Fruit fly (Drosophila melanogaster) whole organism, wandering third instar larva: ENCODE data around the gene CG10839.

ENCODE experiments used
- Abd-B ChIP-seq: fragments of >200 bp; optimal IDR thresholded peaks from 2 replicates; lab custom pipeline; 2017; ENCODE audit warnings: missing biosample characterization, missing genetic modification characterization
- CG32264 ChIP-seq: fragments of 200-800 bp; sonication (Bioruptor generic); optimal IDR thresholded peaks from 2 replicates; lab custom pipeline; 2016; ENCODE audit warnings: missing biosample characterization, missing genetic modification characterization
- CG9705 ChIP-seq: fragments of 200-800 bp; sonication (Bioruptor generic); optimal IDR thresholded peaks from 2 replicates; lab custom pipeline; 2018; ENCODE audit warnings: missing biosample characterization, mild to moderate bottlenecking, missing genetic modification characterization
- CrebA ChIP-seq: fragments of 200-800 bp; sonication (Bioruptor generic); optimal IDR thresholded peaks from 2 replicates; lab custom pipeline; 2016; ENCODE audit warnings: missing biosample characterization, mild to moderate bottlenecking, missing genetic modification characterization, borderline replicate concordance
- Dif ChIP-seq: fragments of 200-275, 200-300 bp; sonication (Bioruptor generic); optimal IDR thresholded peaks from 2 replicates; lab custom pipeline; 2018; ENCODE audit warnings: missing biosample characterization, missing genetic modification characterization; ENCODE audit not compliant: partially characterized antibody
- GATAd ChIP-seq: sonication (Bioruptor generic); optimal IDR thresholded peaks from 2 replicates; lab custom pipeline; 2016; ENCODE audit warnings: missing biosample characterization, missing genetic modification characterization
- Hr78 ChIP-seq: fragments of >200 bp; optimal IDR thresholded peaks from 2 replicates; lab custom pipeline; 2017; ENCODE audit warnings: missing biosample characterization, missing genetic modification characterization
- Hr83 ChIP-seq: fragments of 200-300 bp; sonication (Bioruptor generic); optimal IDR thresholded peaks from 2 replicates; lab custom pipeline; 2016; ENCODE audit warnings: missing biosample characterization, mild to moderate bottlenecking, missing genetic modification characterization, moderate library complexity; ENCODE audit not compliant: poor library complexity, severe bottlenecking
- Jra ChIP-seq: sonication (Bioruptor generic); optimal IDR thresholded peaks from 2 replicates; lab custom pipeline; 2016; ENCODE audit warnings: missing biosample characterization, missing genetic modification characterization
- Mio ChIP-seq: sonication (Bioruptor generic); optimal IDR thresholded peaks from 2 replicates; lab custom pipeline; 2016; ENCODE audit warnings: missing biosample characterization, missing genetic modification characterization
- Myc ChIP-seq: fragments of >200 bp; optimal IDR thresholded peaks from 2 replicates; lab custom pipeline; 2017
- N ChIP-seq: fragments of >200 bp; optimal IDR thresholded peaks from 2 replicates; lab custom pipeline; 2018; ENCODE audit warnings: missing biosample characterization, missing external identifiers, missing genetic modification characterization
- OdsH ChIP-seq: fragments of 200-800 bp; sonication (Bioruptor generic); optimal IDR thresholded peaks from 2 replicates; lab custom pipeline; 2016; ENCODE audit warnings: missing biosample characterization, mild to moderate bottlenecking, missing genetic modification characterization
- Rel ChIP-seq, 2 experiments: fragments of 200-800 bp; sonication (Bioruptor generic) in 1 of 2; optimal IDR thresholded peaks; 2 replicates in 1 of 2; 3 replicates in 1 of 2; lab custom pipeline; 2016 to 2019; ENCODE audit warnings: mild to moderate bottlenecking in 2 of 2, missing biosample characterization in 2 of 2, missing genetic modification characterization in 2 of 2, moderate library complexity in 1 of 2
- Sp1 ChIP-seq: fragments of 200-800 bp; sonication (Bioruptor generic); optimal IDR thresholded peaks from 3 replicates; lab custom pipeline; 2019; ENCODE audit warnings: missing biosample characterization, mild to moderate bottlenecking, missing genetic modification characterization, moderate library complexity
- Vsx2 ChIP-seq: fragments of 200-300, 225-300 bp; sonication (Bioruptor generic); optimal IDR thresholded peaks from 2 replicates; lab custom pipeline; 2018; ENCODE audit warnings: missing biosample characterization, missing genetic modification characterization; ENCODE audit not compliant: partially characterized antibody
- br ChIP-seq: fragments of 200-800 bp; sonication (Bioruptor generic); optimal IDR thresholded peaks from 2 replicates; lab custom pipeline; 2016; ENCODE audit warnings: missing biosample characterization, missing genetic modification characterization
- brk ChIP-seq: fragments of 200-800 bp; sonication (Bioruptor generic); optimal IDR thresholded peaks from 2 replicates; lab custom pipeline; 2016; ENCODE audit warnings: missing biosample characterization, mild to moderate bottlenecking, missing genetic modification characterization
- dl ChIP-seq, 2 experiments: fragments of 175-275, 200-275 bp in 1 of 2; fragments of 200-275 bp in 1 of 2; sonication (Bioruptor generic); optimal IDR thresholded peaks; lab custom pipeline; 2018; ENCODE audit warnings: mild to moderate bottlenecking in 2 of 2, missing biosample characterization in 2 of 2, missing genetic modification characterization in 2 of 2, moderate library complexity in 2 of 2; ENCODE audit not compliant: partially characterized antibody in 2 of 2, insufficient read depth in 1 of 2
- dmrt93B ChIP-seq: fragments of 200-800 bp; sonication (Bioruptor generic); optimal IDR thresholded peaks from 2 replicates; lab custom pipeline; 2018; ENCODE audit warnings: missing biosample characterization, mild to moderate bottlenecking, missing genetic modification characterization
- foxo ChIP-seq, 2 experiments: fragments of 200-800 bp; sonication (Bioruptor generic); optimal IDR thresholded peaks; 2 replicates in 1 of 2; 3 replicates in 1 of 2; lab custom pipeline; 2016 to 2017; ENCODE audit warnings: missing biosample characterization in 2 of 2, missing genetic modification characterization in 2 of 2
- fru ChIP-seq: fragments of 200-800 bp; sonication (Bioruptor generic); optimal IDR thresholded peaks from 3 replicates; lab custom pipeline; 2016; ENCODE audit warnings: missing biosample characterization, mild to moderate bottlenecking, missing genetic modification characterization
- h ChIP-seq: fragments of 200-800 bp; sonication (Bioruptor generic); optimal IDR thresholded peaks from 3 replicates; lab custom pipeline; 2016; ENCODE audit warnings: missing biosample characterization, mild to moderate bottlenecking, missing genetic modification characterization
- lola ChIP-seq: fragments of >200 bp; optimal IDR thresholded peaks from 2 replicates; lab custom pipeline; 2017; ENCODE audit warnings: missing biosample characterization, missing genetic modification characterization
- pan ChIP-seq: fragments of >200 bp; optimal IDR thresholded peaks from 2 replicates; lab custom pipeline; 2017
- psq ChIP-seq: fragments of 200-800 bp; sonication (Bioruptor generic); optimal IDR thresholded peaks from 3 replicates; lab custom pipeline; 2017; ENCODE audit warnings: missing biosample characterization, mild to moderate bottlenecking, missing genetic modification characterization, moderate library complexity
- rgr ChIP-seq: fragments of 200-800 bp; sonication (Bioruptor generic); optimal IDR thresholded peaks from 3 replicates; lab custom pipeline; 2016; ENCODE audit warnings: missing biosample characterization, mild to moderate bottlenecking, missing genetic modification characterization
- tai ChIP-seq: sonication (Bioruptor generic); optimal IDR thresholded peaks from 2 replicates; lab custom pipeline; 2016; ENCODE audit warnings: missing biosample characterization, missing genetic modification characterization
- usp ChIP-seq: fragments of >200 bp; optimal IDR thresholded peaks from 2 replicates; lab custom pipeline; 2017; ENCODE audit warnings: missing biosample characterization, missing genetic modification characterization
- woc ChIP-seq: sonication (Bioruptor generic); optimal IDR thresholded peaks from 2 replicates; lab custom pipeline; 2016; ENCODE audit warnings: missing biosample characterization, mild to moderate bottlenecking, missing genetic modification characterization

The CG10839 gene

DNA sequence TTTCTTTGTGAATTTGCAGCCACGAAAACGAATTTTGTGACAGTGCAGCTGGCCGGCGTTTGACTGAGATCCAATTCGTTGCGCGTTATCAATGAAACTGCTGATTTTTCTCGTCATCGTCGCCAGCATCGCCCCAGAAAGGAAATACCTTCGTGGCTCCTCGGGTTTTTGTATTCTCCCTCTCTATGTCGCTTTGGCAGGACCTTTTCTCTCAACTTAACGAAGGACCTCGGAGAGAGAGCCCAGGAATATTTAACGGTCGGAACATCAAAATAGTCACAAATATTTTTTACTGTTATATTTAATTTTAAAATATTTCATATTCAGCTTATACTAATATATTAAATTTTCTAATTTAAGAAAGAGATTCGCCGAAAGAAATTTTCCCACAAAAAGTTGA, 17.0 kb upstream of the CG10839 start, which contains the start of gene beat-Ib:
Gene beat-Ib (minus strand): TSS at position 101 of the 400 bp plus-strand sequence.
- TF ChIP-seq dmrt93B (no peak), woc (GFP tag; lab: Kevin White, UChicago) (no peak), CG9705 (GFP tag; lab: Kevin White, UChicago) (no peak), usp (GFP tag; lab: Kevin White, UChicago) (no peak)

dm6 chr2L:16000199-16000598, 20.9 kb downstream of the CG10839 start, which contains the start of gene beat-Ic:
TSS of gene beat-Ic (plus strand) at chr2L:16000291.
- TF ChIP-seq brk (GFP tag; lab: Kevin White, UChicago) (no peak), Hr78 (GFP tag; lab: Kevin White, UChicago) (no peak), CrebA (GFP tag; lab: Kevin White, UChicago) (no peak), Vsx2 (GFP tag; lab: Kevin White, UChicago) (no peak), Myc (lab: Kevin White, UChicago) (no peak), OdsH (GFP tag; lab: Kevin White, UChicago) (no peak)

- TF ChIP-seq Vsx2 (GFP tag; lab: Kevin White, UChicago): no peak
- no peak for TF ChIP-seq Hr83 (GFP tag; lab: Kevin White, UChicago)
- no peak for TF ChIP-seq fru (GFP tag; lab: Kevin White, UChicago)
Observed at dm6 chr2L:16003541-16003940, 24.3 kb downstream of the CG10839 start, which contains the start of gene CG34167. TSS of gene CG34167 (minus strand) at chr2L:16003641.

DNA sequence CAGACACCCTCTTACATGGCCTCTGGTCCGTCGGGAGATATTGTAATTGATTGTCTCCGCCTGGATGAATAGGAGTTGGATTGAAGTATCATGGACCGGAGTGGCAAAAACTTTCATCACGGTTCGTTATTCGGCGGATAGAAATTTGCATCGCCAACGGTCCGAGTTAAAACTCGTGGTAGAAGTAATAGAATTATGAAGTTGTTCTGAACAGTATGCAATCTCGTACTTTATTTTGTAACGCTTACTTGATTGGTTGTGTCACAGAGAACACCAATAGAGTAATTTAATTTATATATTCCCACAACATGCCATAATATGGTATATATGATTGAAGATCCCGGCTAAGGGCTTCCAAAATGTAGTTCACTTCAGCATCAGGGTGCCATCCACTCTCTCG, 24.7 kb downstream of the CG10839 start, which contains the start of the genes CG13245 and CG43816:
Gene CG13245 (plus strand): TSS at position 301 of the 400 bp plus-strand sequence.
Gene CG43816 (plus strand): TSS at position 301 of the 400 bp plus-strand sequence.
- no peak for TF ChIP-seq br (GFP tag; lab: Kevin White, UChicago)
- no peak for TF ChIP-seq Mio (GFP tag; lab: Kevin White, UChicago)
- no peak for TF ChIP-seq usp (GFP tag; lab: Kevin White, UChicago)
- no peak for TF ChIP-seq Dif (GFP tag; lab: Kevin White, UChicago)
- no peak for TF ChIP-seq foxo (GFP tag; optimal IDR thresholded peaks at IDR 0.05; lab: Kevin White, UChicago)
- TF ChIP-seq GATAd (GFP tag; lab: Kevin White, UChicago): no peak
- no peak for TF ChIP-seq dmrt93B
- TF ChIP-seq h (GFP tag; lab: Kevin White, UChicago): no peak
- TF ChIP-seq lola: no peak
- no peak for TF ChIP-seq Hr83 (GFP tag; lab: Kevin White, UChicago)
- TF ChIP-seq Jra (GFP tag; lab: Kevin White, UChicago): no peak
- TF ChIP-seq N (GFP tag; lab: Kevin White, UChicago): no peak
- TF ChIP-seq Hr78 (GFP tag; lab: Kevin White, UChicago): no peak
- no peak for TF ChIP-seq psq
- no peak for TF ChIP-seq Myc (lab: Kevin White, UChicago)
- no peak for TF ChIP-seq CG32264
- no peak for TF ChIP-seq woc (GFP tag; lab: Kevin White, UChicago)

DNA sequence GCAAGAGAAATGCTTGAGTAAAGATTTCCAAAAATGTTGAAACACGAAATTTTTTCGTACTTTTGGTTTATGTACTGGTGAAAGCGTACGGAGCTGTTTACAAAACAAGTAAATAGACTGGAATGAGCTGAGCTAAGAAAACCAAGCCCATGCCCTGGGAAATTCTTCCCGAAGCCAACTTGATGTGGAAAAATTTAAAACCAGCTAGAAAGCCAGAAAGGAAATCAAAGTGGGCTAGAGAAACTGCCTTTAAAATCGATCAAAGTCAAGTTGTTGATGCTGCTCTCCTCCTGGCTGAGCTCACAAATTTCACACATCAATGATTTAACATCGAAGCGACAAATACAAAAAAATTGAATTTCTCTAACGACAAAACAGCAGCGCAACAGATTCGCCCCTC, 26.9 kb downstream of the CG10839 start, which contains the start of gene CG31820:
Gene CG31820 (minus strand): TSS at position 101 of the 400 bp plus-strand sequence.
- no peak for TF ChIP-seq foxo (GFP tag; optimal IDR thresholded peaks at IDR 0.05; lab: Kevin White, UChicago)
- no peak for TF ChIP-seq Rel (GFP tag; optimal IDR thresholded peaks at IDR 0.05; lab: Kevin White, UChicago)
- no peak for TF ChIP-seq Rel (tag; optimal IDR thresholded peaks at IDR 0.05; lab: Kevin White, UChicago)
- TF ChIP-seq lola: no peak
- TF ChIP-seq Abd-B (GFP tag; lab: Kevin White, UChicago): no peak
- TF ChIP-seq Sp1 (GFP tag; lab: Kevin White, UChicago): no peak
- TF ChIP-seq dl (GFP tag; optimal IDR thresholded peaks at IDR 0.05; lab: Kevin White, UChicago; ENCODE audit: insufficient read depth in 1 of 2, partially characterized antibody in 2 of 2): no peak
- TF ChIP-seq fru (GFP tag; lab: Kevin White, UChicago): no peak
- no peak for TF ChIP-seq pan (lab: Kevin White, UChicago)
- no peak for TF ChIP-seq Vsx2 (GFP tag; lab: Kevin White, UChicago)
- no peak for TF ChIP-seq GATAd (GFP tag; lab: Kevin White, UChicago)
- no peak for TF ChIP-seq tai
- no peak for TF ChIP-seq CG9705 (GFP tag; lab: Kevin White, UChicago)
- TF ChIP-seq rgr (GFP tag; lab: Kevin White, UChicago): no peak
